Fruit fly (Drosophila melanogaster): ENCODE results near the gene Dnaaf5.

Dnaaf5 gene

DNA sequence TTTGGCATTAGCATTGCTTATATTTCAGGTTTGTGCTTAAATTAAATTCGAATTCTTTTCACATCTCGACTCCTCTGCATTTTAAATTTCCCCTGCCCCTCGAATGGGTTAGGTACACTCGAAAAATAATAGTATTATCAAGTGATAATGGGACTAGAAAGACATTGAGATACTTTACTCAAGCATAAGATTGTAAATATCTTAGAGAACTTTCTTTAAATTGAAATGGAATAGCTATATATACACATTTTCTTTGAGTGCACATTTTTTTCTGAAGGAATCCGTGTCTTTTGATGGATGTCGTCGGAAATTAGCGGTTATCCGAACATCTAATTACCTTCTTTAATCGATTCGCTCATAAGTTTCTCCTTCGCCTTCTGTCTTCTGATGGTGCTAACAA, 50.6 kb downstream of the Dnaaf5 start (continued):
- TF ChIP-seq Lhr (GFP tag; optimal IDR thresholded peaks at IDR 0.05), result no peak
- TF ChIP-seq CG10979 (tag; optimal IDR thresholded peaks at IDR 0.05), result peak; percentile 38
- TF ChIP-seq ATbp (GFP tag; optimal IDR thresholded peaks at IDR 0.05), result no peak
- TF ChIP-seq Xrp1 (GFP tag; IDR thresholded peaks at IDR 0.05), result peak; percentile 53
- peak; percentile 9 for TF ChIP-seq Dip3 (GFP tag; optimal IDR thresholded peaks at IDR 0.05)
- no peak for TF ChIP-seq prd (optimal IDR thresholded peaks at IDR 0.05)
- peak; percentile 45; the same call in 1 of the 3 replicates for TF ChIP-seq prd (GFP tag; IDR thresholded peaks at IDR 0.05)

- TF ChIP-seq E2f2 (GFP tag; IDR thresholded peaks at IDR 0.05), result no peak
- TF ChIP-seq org-1 (GFP tag; optimal IDR thresholded peaks at IDR 0.05), result no peak
- no peak for TF ChIP-seq CG10366 (GFP tag; IDR thresholded peaks at IDR 0.05)
- peak; percentile 47 for TF ChIP-seq sd (tag; optimal IDR thresholded peaks at IDR 0.05)
- TF ChIP-seq chinmo (GFP tag; IDR thresholded peaks at IDR 0.05; ENCODE audit: partially characterized antibody), result no peak
These were observed 51.5 kb downstream of the Dnaaf5 start, which contains the start of gene CG31321 for dm6 chr3R:14310062-14310461. TSS of gene CG31321 (plus strand) at chr3R:14310362.

dm6 chr3R:14308801-14309217, 52.8 kb downstream of the Dnaaf5 start, which contains the start of gene Polr2I:
TSS of gene Polr2I (plus strand) at chr3R:14309089.
- TF ChIP-seq jing (GFP tag; optimal IDR thresholded peaks at IDR 0.05) (no peak), Xrp1 (GFP tag; IDR thresholded peaks at IDR 0.05) (peak; percentile 26; the same call in 1 of the 2 replicates), lilli (GFP tag; optimal IDR thresholded peaks at IDR 0.05) (peak; percentile 15), CoRest (tag; optimal IDR thresholded peaks at IDR 0.05) (peak; percentile 75), Ada2b (GFP tag; IDR thresholded peaks at IDR 0.05) (no peak), NK7.1 (GFP tag; optimal IDR thresholded peaks at IDR 0.05) (no peak), CG12236 (GFP tag; optimal IDR thresholded peaks at IDR 0.05) (no peak), CG30431 (GFP tag; optimal IDR thresholded peaks at IDR 0.05) (no peak), chif (GFP tag; optimal IDR thresholded peaks at IDR 0.05) (no peak), gce (GFP tag; IDR thresholded peaks at IDR 0.05) (no peak), CG2120 (GFP tag; optimal IDR thresholded peaks at IDR 0.05) (peak; percentile 30), cas (GFP tag; IDR thresholded peaks at IDR 0.05) (no peak), Poxn (GFP tag; IDR thresholded peaks at IDR 0.05) (no peak), zf30C (GFP tag; optimal IDR thresholded peaks at IDR 0.05) (no peak), ara (GFP tag; IDR thresholded peaks at IDR 0.05) (no peak), CG15011 (GFP tag; optimal IDR thresholded peaks at IDR 0.05) (no peak), CG18619 (GFP tag; optimal IDR thresholded peaks at IDR 0.05) (peak; percentile 21), Lim3 (GFP tag; IDR thresholded peaks at IDR 0.05) (no peak), CG11398 (GFP tag; optimal IDR thresholded peaks at IDR 0.05) (no peak), CG4730 (GFP tag; IDR thresholded peaks at IDR 0.05) (no peak), HmgD (GFP tag; optimal IDR thresholded peaks at IDR 0.05) (no peak), dimm (GFP tag; IDR thresholded peaks at IDR 0.05) (no peak), CG3163 (GFP tag; optimal IDR thresholded peaks at IDR 0.05) (no peak), Side (GFP tag; optimal IDR thresholded peaks at IDR 0.05) (no peak), aop (GFP tag; IDR thresholded peaks at IDR 0.05) (no peak), CG12299 (tag; optimal IDR thresholded peaks at IDR 0.05) (no peak), CG12104 (GFP tag; optimal IDR thresholded peaks at IDR 0.05) (peak; percentile 12), Myb (GFP tag; optimal IDR thresholded peaks at IDR 0.05) (no peak), CG42726 (GFP tag; IDR thresholded peaks at IDR 0.05; ENCODE audit: partially characterized antibody) (0 out of 2 replicates have a peak, but pooled peaks have one; percentile 25), seq (GFP tag; IDR thresholded peaks at IDR 0.05) (no peak), GATAe (GFP tag; conservative IDR thresholded peaks at IDR 0.05) (no peak), Meics (GFP tag; optimal IDR thresholded peaks at IDR 0.05) (peak; percentile 25), chn (GFP tag; optimal IDR thresholded peaks at IDR 0.05) (no peak), vfl (GFP tag; optimal IDR thresholded peaks at IDR 0.05) (no peak), trh (GFP tag; optimal IDR thresholded peaks at IDR 0.05) (no peak), mam (GFP tag; optimal IDR thresholded peaks at IDR 0.05) (no peak), nerfin-2 (GFP tag; IDR thresholded peaks at IDR 0.05; ENCODE audit: partially characterized antibody) (no peak), Hsf (GFP tag; optimal IDR thresholded peaks at IDR 0.05) (peak; percentile 13), CG8359 (GFP tag; optimal IDR thresholded peaks at IDR 0.05; ENCODE audit: borderline replicate concordance) (no peak)
